Fruit fly (Drosophila melanogaster) whole organism, prepupa: ENCODE results near the gene RfC38.

Experiments used
- CG10669 ChIP-seq: fragments of 200-800 bp; sonication (Bioruptor generic); optimal IDR thresholded peaks from 3 replicates; lab custom pipeline; 2018; ENCODE audit warnings: missing biosample characterization, mild to moderate bottlenecking, missing genetic modification characterization, moderate library complexity
- CG11902 ChIP-seq: fragments of 200-800 bp; sonication (Bioruptor generic); optimal IDR thresholded peaks from 3 replicates; lab custom pipeline; 2016; ENCODE audit warnings: missing biosample characterization, missing genetic modification characterization
- CG15336 ChIP-seq: fragments of 200-800 bp; sonication (Bioruptor generic); IDR thresholded peaks from 2 replicates; pipeline ENCODE4 v1.3.6; 2022; ENCODE audit warnings: missing biosample characterization, missing genetic modification characterization
- CG16779 ChIP-seq: fragments of 200-800 bp; sonication (Bioruptor generic); optimal IDR thresholded peaks from 3 replicates; lab custom pipeline; 2017; ENCODE audit warnings: missing biosample characterization, mild to moderate bottlenecking, missing genetic modification characterization
- CG32006 ChIP-seq: fragments of 200-800 bp; sonication (Bioruptor generic); optimal IDR thresholded peaks from 3 replicates; lab custom pipeline; 2017; ENCODE audit warnings: missing biosample characterization, mild to moderate bottlenecking, missing genetic modification characterization
- CG6792 ChIP-seq: fragments of 200-800 bp; sonication (Bioruptor generic); optimal IDR thresholded peaks from 3 replicates; lab custom pipeline; 2016; ENCODE audit warnings: missing biosample characterization, missing genetic modification characterization
- CG8119 ChIP-seq: fragments of 200-800 bp; sonication (Bioruptor generic); IDR thresholded peaks from 3 replicates; pipeline ENCODE4 v1.3.6; 2022; ENCODE audit warnings: missing biosample characterization, missing genetic modification characterization
- Eip75B ChIP-seq: fragments of 200-800 bp; sonication (Bioruptor generic); optimal IDR thresholded peaks from 3 replicates; lab custom pipeline; 2016; ENCODE audit warnings: missing biosample characterization, missing genetic modification characterization
- Hr4 ChIP-seq: fragments of 200-800 bp; sonication (Bioruptor generic); optimal IDR thresholded peaks from 3 replicates; lab custom pipeline; 2016; ENCODE audit warnings: missing biosample characterization, missing genetic modification characterization
- Met ChIP-seq: fragments of 200-800 bp; sonication (Bioruptor generic); optimal IDR thresholded peaks from 3 replicates; lab custom pipeline; 2016; ENCODE audit warnings: missing biosample characterization, missing genetic modification characterization
- OdsH ChIP-seq: fragments of 200-800 bp; sonication (Bioruptor generic); optimal IDR thresholded peaks from 3 replicates; lab custom pipeline; 2016; ENCODE audit warnings: missing biosample characterization, missing genetic modification characterization
- Smox ChIP-seq: fragments of 200-800 bp; sonication (Bioruptor generic); optimal IDR thresholded peaks from 3 replicates; lab custom pipeline; 2016; ENCODE audit warnings: missing biosample characterization, missing genetic modification characterization
- Sox15 ChIP-seq: fragments of 200-800 bp; sonication (Bioruptor generic); optimal IDR thresholded peaks from 3 replicates; lab custom pipeline; 2016; ENCODE audit warnings: missing biosample characterization, missing genetic modification characterization
- acj6 ChIP-seq: fragments of 200-800 bp; sonication (Bioruptor generic); optimal IDR thresholded peaks from 3 replicates; lab custom pipeline; 2016; ENCODE audit warnings: missing biosample characterization, missing genetic modification characterization
- dac ChIP-seq: fragments of 200-800 bp; sonication (Bioruptor generic); optimal IDR thresholded peaks from 2 replicates; lab custom pipeline; 2017; ENCODE audit warnings: missing biosample characterization, mild to moderate bottlenecking, missing genetic modification characterization
- dsx ChIP-seq: fragments of 200-800 bp; optimal IDR thresholded peaks from 3 replicates; lab custom pipeline; 2019; ENCODE audit warnings: missing biosample characterization, mild to moderate bottlenecking, missing genetic modification characterization, moderate library complexity; ENCODE audit not compliant: poor library complexity, severe bottlenecking
- pdm3 ChIP-seq: fragments of 200-800 bp; sonication (Bioruptor generic); optimal IDR thresholded peaks from 3 replicates; lab custom pipeline; 2016; ENCODE audit warnings: missing biosample characterization, missing genetic modification characterization
- topi ChIP-seq: fragments of 200-800 bp; sonication (Bioruptor generic); optimal IDR thresholded peaks from 3 replicates; lab custom pipeline; 2016; ENCODE audit warnings: missing biosample characterization, missing genetic modification characterization
- vri ChIP-seq: fragments of 200-800 bp; sonication (Bioruptor generic); optimal IDR thresholded peaks from 3 replicates; lab custom pipeline; 2016; ENCODE audit warnings: missing biosample characterization, mild to moderate bottlenecking, missing genetic modification characterization

Gene RfC38

dm6 chr2L:11085129-11085528 is 45.3 kb downstream of the RfC38 start, which contains the start of gene AstCC:
AstCC (minus strand) TSS chr2L:11085229.
- no peak for TF ChIP-seq CG11902 (GFP tag; lab: Kevin White, UChicago)
- no peak for TF ChIP-seq Eip75B

dm6 chr2L:11082025-11082424 is 48.4 kb downstream of the RfC38 start:
- no peak for TF ChIP-seq Smox (GFP tag; lab: Kevin White, UChicago)
- no peak for TF ChIP-seq CG32006 (GFP tag; lab: Kevin White, UChicago)
- TF ChIP-seq CG15336 (GFP tag; lab: Robert Waterston, UW) = no peak
- TF ChIP-seq CG10669 (GFP tag; lab: Kevin White, UChicago) = no peak
- TF ChIP-seq acj6 (GFP tag; lab: Kevin White, UChicago) = no peak
- TF ChIP-seq pdm3 = no peak
- TF ChIP-seq Met (GFP tag; lab: Kevin White, UChicago) = no peak
- no peak for TF ChIP-seq OdsH (GFP tag; lab: Kevin White, UChicago)
- no peak for TF ChIP-seq CG8119 (GFP tag; lab: Robert Waterston, UW)
- TF ChIP-seq dsx = no peak
- TF ChIP-seq CG16779 = no peak

- no peak for TF ChIP-seq dac
- TF ChIP-seq vri (GFP tag; lab: Kevin White, UChicago) = no peak
- no peak for TF ChIP-seq pdm3
- TF ChIP-seq Hr4 = no peak
- no peak for TF ChIP-seq Smox (GFP tag; lab: Kevin White, UChicago)
- no peak for TF ChIP-seq CG6792 (GFP tag; lab: Kevin White, UChicago)
- no peak for TF ChIP-seq topi (GFP tag; lab: Kevin White, UChicago)
- TF ChIP-seq Sox15 (GFP tag; lab: Kevin White, UChicago) = no peak
- TF ChIP-seq CG11902 (GFP tag; lab: Kevin White, UChicago) = no peak
- TF ChIP-seq dsx = no peak
- TF ChIP-seq, all 60 proteins: peak for 0
These were observed 49.1 kb downstream of the RfC38 start, which contains the start of gene AstC for dm6 chr2L:11081337-11081736. AstC (minus strand) TSS chr2L:11081399.
